Worm (Caenorhabditis elegans) whole organism, L2 larva: ENCODE data around the gene F37C4.8.

Source experiments
- ama-1 ChIP-seq: fragments of 150-350 bp; optimal IDR thresholded peaks from 2 replicates; lab custom pipeline; 2018; ENCODE audit warnings: inconsistent platforms
- blmp-1 ChIP-seq: sonication (generic microtip); optimal IDR thresholded peaks from 2 replicates; lab custom pipeline; 2017; ENCODE audit warnings: missing genetic modification characterization, mild to moderate bottlenecking, missing compliant biosample characterization, antibody characterized with exemption, moderate library complexity; ENCODE audit not compliant: insufficient read depth
- ceh-82 ChIP-seq: fragments of 150-350 bp; optimal IDR thresholded peaks from 2 replicates; lab custom pipeline; 2014; ENCODE audit warnings: missing biosample characterization, missing genetic modification characterization
- dmd-4 ChIP-seq: sonication (generic microtip); optimal IDR thresholded peaks from 2 replicates; lab custom pipeline; 2017; ENCODE audit warnings: missing biosample characterization, missing genetic modification characterization
- egl-27 ChIP-seq: sonication (generic microtip); optimal IDR thresholded peaks from 3 replicates; lab custom pipeline; 2017; ENCODE audit warnings: missing biosample characterization, missing genetic modification reagents, missing genetic modification characterization
- lin-13 ChIP-seq: fragments of 150-350 bp; optimal IDR thresholded peaks from 2 replicates; lab custom pipeline; 2014; ENCODE audit warnings: missing biosample characterization, missing genetic modification reagents, missing genetic modification characterization
- lsy-2 ChIP-seq, 2 experiments: fragments of 150-350 bp in 1 of 2; sonication (generic microtip) in 1 of 2; optimal IDR thresholded peaks; 2 replicates each; lab custom pipeline; 2014 to 2017; ENCODE audit warnings: missing biosample characterization in 2 of 2, missing genetic modification characterization in 2 of 2
- nhr-12 ChIP-seq: fragments of 150-350 bp; optimal IDR thresholded peaks from 2 replicates; lab custom pipeline; 2014; ENCODE audit warnings: missing biosample characterization, missing genetic modification characterization
- nhr-21 ChIP-seq: fragments of 150-350 bp; optimal IDR thresholded peaks from 2 replicates; lab custom pipeline; 2014; ENCODE audit warnings: missing biosample characterization, missing genetic modification characterization
- sem-4 ChIP-seq: fragments of 150-350 bp; optimal IDR thresholded peaks from 2 replicates; lab custom pipeline; 2014; ENCODE audit warnings: missing biosample characterization, missing genetic modification reagents, missing genetic modification characterization
- snpc-4 ChIP-seq: fragments of 150-350 bp; optimal IDR thresholded peaks from 2 replicates; lab custom pipeline; 2014; ENCODE audit warnings: missing biosample characterization, missing genetic modification characterization

DNA sequence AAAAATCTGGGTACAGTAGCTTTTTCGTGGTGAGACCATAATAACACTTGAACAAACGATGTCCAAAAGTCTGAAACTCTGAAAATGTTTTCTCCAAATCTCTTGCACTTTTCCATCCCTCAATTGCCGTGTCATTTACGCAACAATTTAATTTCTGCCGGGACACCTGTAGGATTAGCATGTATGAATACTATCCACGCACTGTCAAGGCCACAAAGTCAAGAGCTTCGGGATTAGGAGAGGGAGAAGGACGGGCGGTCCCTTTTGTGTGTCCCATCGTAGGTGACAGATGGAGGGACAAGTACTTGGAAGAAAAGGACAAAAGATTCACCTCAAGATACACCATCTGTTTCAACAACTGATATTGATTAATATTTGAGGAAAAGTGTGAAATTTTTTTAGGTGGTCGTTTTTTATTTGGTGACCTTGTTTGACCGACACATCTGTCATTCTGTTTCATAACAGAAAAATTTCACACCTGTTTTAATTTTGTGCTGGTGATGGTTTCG, 37.9 kb downstream of the F37C4.8 start:
- TF ChIP-seq ama-1 (lab: Kevin White, UChicago) (no peak), ceh-82 (tag; lab: Kevin White, UChicago) (no peak), snpc-4 (tag; lab: Kevin White, UChicago) (no peak), sem-4 (no peak), dmd-4 (tag; lab: Kevin White, UChicago) (no peak), lsy-2 (tag; optimal IDR thresholded peaks at IDR 0.05; lab: Kevin White, UChicago) (no peak), lin-13 (GFP tag; lab: Kevin White, UChicago) (no peak), nhr-12 (no peak), egl-27 (tag; lab: Kevin White, UChicago) (no peak), blmp-1 (tag; lab: Kevin White, UChicago) (no peak), nhr-21 (tag; lab: Kevin White, UChicago) (no peak)
